Fruit fly (Drosophila melanogaster) whole organism, embryonic: ENCODE data around the gene CG13700.

Source experiments
- Atf-2 ChIP-seq: fragments of 200-800 bp; sonication (Bioruptor generic); optimal IDR thresholded peaks from 2 replicates; lab custom pipeline; 2016; ENCODE audit warnings: missing biosample characterization, missing genetic modification characterization
- CG10321 ChIP-seq: fragments of 200-800 bp; sonication (Bioruptor generic); IDR thresholded peaks from 2 replicates; pipeline ENCODE4 v1.3.6; 2022; ENCODE audit warnings: missing biosample characterization, missing genetic modification characterization
- chinmo ChIP-seq: fragments of 200-800 bp; sonication (Bioruptor generic); IDR thresholded peaks from 4 replicates; pipeline ENCODE4 v1.3.6; 2022; ENCODE audit warnings: missing biosample characterization, missing genetic modification characterization; ENCODE audit not compliant: partially characterized antibody
- eyg ChIP-seq: fragments of 200-800 bp; sonication (Bioruptor generic); optimal IDR thresholded peaks from 3 replicates; lab custom pipeline; 2016; ENCODE audit warnings: missing biosample characterization, missing genetic modification characterization
- fu2 ChIP-seq: fragments of 200-800 bp; sonication (Bioruptor generic); optimal IDR thresholded peaks from 2 replicates; lab custom pipeline; 2016; ENCODE audit warnings: missing biosample characterization, missing genetic modification characterization

- TF ChIP-seq fu2 (GFP tag; lab: Kevin White, UChicago) (no peak), chinmo (GFP tag; lab: Robert Waterston, UW) (no peak), eyg (GFP tag; lab: Kevin White, UChicago) (no peak), CG10321 (GFP tag; lab: Robert Waterston, UW) (no peak), Atf-2 (no peak)
Measured at dm6 chr3L:18349090-18349709, 48.1 kb upstream of the CG13700 start.
